Fruit fly (Drosophila melanogaster): Measurements from ENCODE around the gene Kua.

Gene Kua

dm6 chr2L:20115865-20116264 is 18.5 kb downstream of the Kua start:
- TF ChIP-seq CG17801 (GFP tag; optimal IDR thresholded peaks at IDR 0.05; ENCODE audit: partially characterized antibody) = no peak

- TF ChIP-seq CG17801 (GFP tag; optimal IDR thresholded peaks at IDR 0.05; ENCODE audit: partially characterized antibody) = no peak
Measured at dm6 chr2L:20117752-20118151, 20.4 kb downstream of the Kua start.

dm6 chr2L:20120388-20121232 is 23.2 kb downstream of the Kua start:
- TF ChIP-seq CG17801 (GFP tag; optimal IDR thresholded peaks at IDR 0.05; ENCODE audit: partially characterized antibody) = peak; percentile 15

- no peak for TF ChIP-seq CG17801 (GFP tag; optimal IDR thresholded peaks at IDR 0.05; ENCODE audit: partially characterized antibody)
Measured at dm6 chr2L:20121233-20121551, 23.8 kb downstream of the Kua start.

- no peak for TF ChIP-seq CG17801 (GFP tag; optimal IDR thresholded peaks at IDR 0.05; ENCODE audit: partially characterized antibody)
Measured at dm6 chr2L:20134823-20135222, 37.4 kb downstream of the Kua start, which contains the start of gene CG10651. TSS of gene CG10651 (minus strand) at chr2L:20134923.

- no peak for TF ChIP-seq CG17801 (GFP tag; optimal IDR thresholded peaks at IDR 0.05; ENCODE audit: partially characterized antibody)
Measured at dm6 chr2L:20146218-20146617, 48.8 kb downstream of the Kua start.

dm6 chr2L:20148368-20148767 is 51.0 kb downstream of the Kua start:
- no peak for TF ChIP-seq CG17801 (GFP tag; optimal IDR thresholded peaks at IDR 0.05; ENCODE audit: partially characterized antibody)
